Fruit fly (Drosophila melanogaster) whole organism, embryonic: ENCODE results near the gene CG32971.

Source experiments
- Abd-B ChIP-seq: fragments of 200-800 bp; sonication (Bioruptor generic); optimal IDR thresholded peaks from 2 replicates; lab custom pipeline; 2018; ENCODE audit warnings: missing biosample characterization, mild to moderate bottlenecking, missing genetic modification characterization, moderate library complexity
- Atf6 ChIP-seq: fragments of 200-800 bp; sonication (Bioruptor generic); IDR thresholded peaks from 2 replicates; pipeline ENCODE4 v1.3.6; 2022; ENCODE audit warnings: missing biosample characterization, missing genetic modification characterization
- Blimp-1 ChIP-seq: fragments of 200-800 bp; sonication (Bioruptor generic); optimal IDR thresholded peaks from 3 replicates; lab custom pipeline; 2018; ENCODE audit warnings: missing biosample characterization, missing genetic modification characterization, mild to moderate bottlenecking, moderate library complexity, missing genetic modification reagents
- CG12236 ChIP-seq: fragments of 200-800 bp; sonication (Bioruptor generic); optimal IDR thresholded peaks from 2 replicates; lab custom pipeline; 2016; ENCODE audit warnings: missing biosample characterization, missing genetic modification characterization
- CG13287 ChIP-seq: fragments of 200-800 bp; sonication (Bioruptor generic); IDR thresholded peaks from 2 replicates; pipeline ENCODE4 v1.3.6; 2022; ENCODE audit warnings: missing biosample characterization, missing genetic modification characterization; ENCODE audit not compliant: partially characterized antibody
- CG1602 ChIP-seq: fragments of 200-800 bp; sonication (Bioruptor generic); optimal IDR thresholded peaks from 3 replicates; lab custom pipeline; 2016; ENCODE audit warnings: missing biosample characterization, missing genetic modification characterization
- CG17568 ChIP-seq: fragments of 200-800 bp; sonication (Bioruptor generic); optimal IDR thresholded peaks from 2 replicates; lab custom pipeline; 2018; ENCODE audit warnings: missing biosample characterization, mild to moderate bottlenecking, missing genetic modification characterization, moderate library complexity
- CG17802 ChIP-seq: fragments of 200-800 bp; sonication (Bioruptor generic); optimal IDR thresholded peaks from 2 replicates; lab custom pipeline; 2018; ENCODE audit warnings: missing biosample characterization, mild to moderate bottlenecking, missing genetic modification characterization, moderate library complexity
- CG30431 ChIP-seq: fragments of 200-800 bp; sonication (Bioruptor generic); optimal IDR thresholded peaks from 2 replicates; lab custom pipeline; 2017; ENCODE audit warnings: missing biosample characterization, missing genetic modification characterization
- CG3163 ChIP-seq: fragments of 200-800 bp; sonication (Bioruptor generic); optimal IDR thresholded peaks from 3 replicates; lab custom pipeline; 2016; ENCODE audit warnings: missing biosample characterization, missing genetic modification characterization
- CG34224 ChIP-seq: fragments of 200-800 bp; sonication (Bioruptor generic); IDR thresholded peaks from 3 replicates; pipeline ENCODE4 v1.3.6; 2022; ENCODE audit warnings: missing biosample characterization, missing genetic modification characterization; ENCODE audit not compliant: partially characterized antibody
- CG3838 ChIP-seq: fragments of 200-800 bp; sonication (Bioruptor generic); optimal IDR thresholded peaks from 3 replicates; lab custom pipeline; 2016; ENCODE audit warnings: missing biosample characterization, missing genetic modification characterization
- CG4707 ChIP-seq: fragments of 200-800 bp; sonication (Bioruptor generic); optimal IDR thresholded peaks from 2 replicates; lab custom pipeline; 2018; ENCODE audit warnings: missing biosample characterization, mild to moderate bottlenecking, missing genetic modification characterization, moderate library complexity
- CG4730 ChIP-seq: fragments of 200-800 bp; sonication (Bioruptor generic); IDR thresholded peaks from 2 replicates; pipeline ENCODE4 v1.3.6; 2022; ENCODE audit warnings: missing biosample characterization, missing genetic modification characterization
- CG4854 ChIP-seq: fragments of 200-800 bp; sonication (Bioruptor generic); optimal IDR thresholded peaks from 2 replicates; lab custom pipeline; 2016; ENCODE audit warnings: missing biosample characterization, missing genetic modification characterization, inconsistent platforms
- CG8290 ChIP-seq, 3 experiments: fragments of 200-800 bp; sonication (Bioruptor generic); optimal IDR thresholded peaks; 2 replicates each; lab custom pipeline; 2016 to 2019; ENCODE audit warnings: missing biosample characterization in 3 of 3, missing genetic modification characterization in 3 of 3, mild to moderate bottlenecking in 2 of 3, moderate library complexity in 1 of 3
- CG8924 ChIP-seq: fragments of 200-800 bp; optimal IDR thresholded peaks from 3 replicates; lab custom pipeline; 2019; ENCODE audit warnings: missing biosample characterization, mild to moderate bottlenecking, missing genetic modification characterization, moderate library complexity
- CG9437 ChIP-seq: fragments of 200-800 bp; sonication (Bioruptor generic); optimal IDR thresholded peaks from 2 replicates; lab custom pipeline; 2018; ENCODE audit warnings: missing biosample characterization, mild to moderate bottlenecking, missing genetic modification characterization
- CG9609 ChIP-seq: fragments of 200-800 bp; sonication (Bioruptor generic); optimal IDR thresholded peaks from 3 replicates; lab custom pipeline; 2016; ENCODE audit warnings: missing biosample characterization, missing genetic modification characterization
- CG9797 ChIP-seq: fragments of 200-800 bp; sonication (Bioruptor generic); optimal IDR thresholded peaks from 3 replicates; lab custom pipeline; 2018; ENCODE audit warnings: missing biosample characterization, mild to moderate bottlenecking, missing genetic modification characterization
- CHES-1-like ChIP-seq: fragments of 200-800 bp; sonication (Bioruptor generic); optimal IDR thresholded peaks from 2 replicates; lab custom pipeline; 2016; ENCODE audit warnings: missing biosample characterization, missing genetic modification characterization
- CoRest ChIP-seq: fragments of 200-800 bp; sonication (Bioruptor generic); optimal IDR thresholded peaks from 3 replicates; lab custom pipeline; 2018; ENCODE audit warnings: missing biosample characterization, mild to moderate bottlenecking, missing genetic modification characterization, moderate library complexity
- D ChIP-seq, 2 experiments: fragments of 200-800 bp in 1 of 2; fragments of >200 bp in 1 of 2; sonication (Bioruptor generic) in 1 of 2; optimal IDR thresholded peaks; 2 replicates in 1 of 2; 3 replicates in 1 of 2; lab custom pipeline; 2017; ENCODE audit warnings: mild to moderate bottlenecking in 1 of 2, missing biosample characterization in 1 of 2, missing genetic modification characterization in 1 of 2, missing genetic modification reagents in 1 of 2
- Dp ChIP-seq: fragments of 200-800 bp; sonication (Bioruptor generic); optimal IDR thresholded peaks from 2 replicates; lab custom pipeline; 2018; ENCODE audit warnings: missing biosample characterization, mild to moderate bottlenecking, missing genetic modification characterization, moderate library complexity
- Eip74EF ChIP-seq, 2 experiments: fragments of 200-800 bp in 1 of 2; fragments of >200 bp in 1 of 2; sonication (Bioruptor generic) in 1 of 2; optimal IDR thresholded peaks; 2 replicates each; lab custom pipeline; 2017 to 2019; ENCODE audit warnings: missing biosample characterization in 2 of 2, missing genetic modification characterization in 2 of 2, mild to moderate bottlenecking in 1 of 2, moderate library complexity in 1 of 2
- Mrtf ChIP-seq: fragments of 200-800 bp; sonication (Bioruptor generic); IDR thresholded peaks from 3 replicates; pipeline ENCODE4 v1.3.6; 2022; ENCODE audit warnings: missing biosample characterization, missing genetic modification characterization
- Nf-YB ChIP-seq: fragments of 200-800 bp; sonication (Bioruptor generic); optimal IDR thresholded peaks from 3 replicates; lab custom pipeline; 2019; ENCODE audit warnings: missing biosample characterization, mild to moderate bottlenecking, missing genetic modification characterization, moderate library complexity
- Ssrp ChIP-seq: fragments of 200-800 bp; sonication (Bioruptor generic); optimal IDR thresholded peaks from 2 replicates; lab custom pipeline; 2018; ENCODE audit warnings: missing biosample characterization, mild to moderate bottlenecking, missing genetic modification characterization, moderate library complexity
- Usf ChIP-seq: fragments of 200-800 bp; sonication (Bioruptor generic); optimal IDR thresholded peaks from 2 replicates; lab custom pipeline; 2017; ENCODE audit warnings: missing genotype, missing biosample characterization, missing genetic modification characterization
- al ChIP-seq: fragments of 200-800 bp; sonication (Bioruptor generic); IDR thresholded peaks from 2 replicates; pipeline ENCODE4 v1.3.6; 2022; ENCODE audit warnings: missing biosample characterization, missing genetic modification characterization
- az2 ChIP-seq: fragments of 200-800 bp; sonication (Bioruptor generic); optimal IDR thresholded peaks from 3 replicates; lab custom pipeline; 2016; ENCODE audit warnings: missing biosample characterization, missing genetic modification characterization
- bowl ChIP-seq: fragments of 200-800 bp; sonication (Bioruptor generic); IDR thresholded peaks from 2 replicates; pipeline ENCODE4 v1.3.6; 2022; ENCODE audit warnings: missing biosample characterization, missing genetic modification characterization
- chm ChIP-seq: fragments of 200-800 bp; sonication (Bioruptor generic); IDR thresholded peaks from 2 replicates; pipeline ENCODE4 v1.3.6; 2022; ENCODE audit warnings: missing biosample characterization, missing genetic modification characterization
- gcm ChIP-seq: fragments of 200-800 bp; sonication (Bioruptor generic); optimal IDR thresholded peaks from 2 replicates; lab custom pipeline; 2019; ENCODE audit warnings: missing biosample characterization, mild to moderate bottlenecking, missing genetic modification characterization, moderate library complexity
- hkb ChIP-seq, 2 experiments: fragments of 200-800 bp in 1 of 2; fragments of >200 bp in 1 of 2; sonication (Bioruptor generic) in 1 of 2; IDR thresholded peaks in 1 of 2; optimal IDR thresholded peaks in 1 of 2; 2 replicates each; pipeline versions ENCODE4 v1.3.6 to Lab custom; 2017 to 2022; ENCODE audit warnings: missing biosample characterization in 1 of 2, missing genetic modification characterization in 1 of 2
- lola ChIP-seq, 3 experiments: fragments of >200 bp in 2 of 3; fragments of 200-800 bp in 1 of 3; sonication (Bioruptor generic) in 1 of 3; optimal IDR thresholded peaks; 2 replicates each; lab custom pipeline; 2017 to 2019; ENCODE audit warnings: missing biosample characterization in 3 of 3, missing genetic modification characterization in 3 of 3, mild to moderate bottlenecking in 1 of 3, moderate library complexity in 1 of 3
- oc ChIP-seq: fragments of 200-800 bp; sonication (Bioruptor generic); optimal IDR thresholded peaks from 2 replicates; lab custom pipeline; 2018; ENCODE audit warnings: missing biosample characterization, mild to moderate bottlenecking, missing genetic modification characterization, moderate library complexity
- org-1 ChIP-seq: fragments of 200-800 bp; sonication (Bioruptor generic); optimal IDR thresholded peaks from 2 replicates; lab custom pipeline; 2017; ENCODE audit warnings: missing biosample characterization, missing genetic modification characterization
- pb ChIP-seq: fragments of 200-800 bp; sonication (Bioruptor generic); optimal IDR thresholded peaks from 3 replicates; lab custom pipeline; 2016; ENCODE audit warnings: missing biosample characterization, missing genetic modification characterization
- rib ChIP-seq: fragments of 200-800 bp; sonication (Bioruptor generic); IDR thresholded peaks from 2 replicates; pipeline ENCODE4 v1.3.6; 2022; ENCODE audit warnings: missing biosample characterization, missing genetic modification characterization
- sens ChIP-seq: fragments of 200-800 bp; sonication (Bioruptor generic); peaks from one replicate; lab custom pipeline; 2016; ENCODE audit warnings: missing biosample characterization, missing genetic modification characterization
- sens-2 ChIP-seq: fragments of 200-800 bp; sonication (Bioruptor generic); IDR thresholded peaks from 2 replicates; pipeline ENCODE4 v1.3.6; 2022; ENCODE audit warnings: missing biosample characterization, missing genetic modification characterization
- ssp ChIP-seq: fragments of 200-800 bp; sonication (Bioruptor generic); IDR thresholded peaks from 2 replicates; pipeline ENCODE4 v1.3.6; 2022; ENCODE audit warnings: missing biosample characterization, missing genetic modification characterization
- tap ChIP-seq: fragments of 200-800 bp; optimal IDR thresholded peaks from 3 replicates; lab custom pipeline; 2019; ENCODE audit warnings: missing biosample characterization, mild to moderate bottlenecking, missing genetic modification characterization, moderate library complexity
- tgo ChIP-seq: fragments of 200-800 bp; sonication (Bioruptor generic); IDR thresholded peaks from 3 replicates; pipeline ENCODE4 v1.3.6; 2022; ENCODE audit warnings: missing biosample characterization, missing genetic modification characterization
- tna ChIP-seq: fragments of 200-800 bp; sonication (Bioruptor generic); IDR thresholded peaks from 2 replicates; pipeline ENCODE4 v1.3.6; 2022; ENCODE audit warnings: missing biosample characterization, missing genetic modification characterization; ENCODE audit not compliant: partially characterized antibody
- trem ChIP-seq: fragments of 200-800 bp; optimal IDR thresholded peaks from 3 replicates; lab custom pipeline; 2019; ENCODE audit warnings: missing biosample characterization, mild to moderate bottlenecking, missing genetic modification characterization, moderate library complexity
- ttk ChIP-seq: fragments of 200-800 bp; sonication (Bioruptor generic); IDR thresholded peaks from 2 replicates; pipeline ENCODE4 v2.1.2; 2022; ENCODE audit warnings: missing biosample characterization, missing genetic modification characterization

Gene CG32971

dm6 chr2L:14245517-14245916 is 29.1 kb upstream of the CG32971 start (continued):
- TF ChIP-seq CG9609 (peak; percentile 17), Dp (GFP tag; lab: Kevin White, UChicago) (no peak), CHES-1-like (GFP tag; lab: Kevin White, UChicago) (no peak), Nf-YB (GFP tag; lab: Kevin White, UChicago) (peak; percentile 25), CG8290 (GFP tag; optimal IDR thresholded peaks at IDR 0.05; lab: Kevin White, UChicago) (no peak), CG8290 (tag; optimal IDR thresholded peaks at IDR 0.05; lab: Kevin White, UChicago) (no peak), CG9797 (GFP tag; lab: Kevin White, UChicago) (no peak), CG3163 (GFP tag; lab: Kevin White, UChicago) (no peak), az2 (GFP tag; lab: Kevin White, UChicago) (peak; percentile 64), oc (tag; lab: Kevin White, UChicago) (peak; percentile 77), Abd-B (GFP tag; lab: Kevin White, UChicago) (peak; percentile 28), Mrtf (GFP tag; lab: Robert Waterston, UW) (peak; percentile 26; the same call in 1 of the 3 replicates), CG17568 (GFP tag; lab: Kevin White, UChicago) (no peak), CG4707 (GFP tag; lab: Kevin White, UChicago) (peak; percentile 33), al (no peak), CG30431 (GFP tag; lab: Kevin White, UChicago) (peak; percentile 25), Eip74EF (GFP tag; optimal IDR thresholded peaks at IDR 0.05; lab: Kevin White, UChicago) (peak in 1 of 2 experiments; percentile 66), chm (GFP tag; lab: Robert Waterston, UW) (peak; percentile 70; the same call in 1 of the 2 replicates), tna (GFP tag; lab: Robert Waterston, UW) (no peak), org-1 (peak; percentile 58), Usf (no peak), CG8924 (tag; lab: Kevin White, UChicago) (peak; percentile 64), ssp (GFP tag; lab: Robert Waterston, UW) (peak; percentile 25; the same call in 1 of the 2 replicates), bowl (GFP tag; lab: Robert Waterston, UW) (no peak), CG17802 (tag; lab: Kevin White, UChicago) (no peak), CG1602 (GFP tag; lab: Kevin White, UChicago) (peak; percentile 10), CG9437 (GFP tag; lab: Kevin White, UChicago) (peak; percentile 43), CG3838 (no peak), sens (GFP tag; lab: Kevin White, UChicago) (peak; percentile 95), Blimp-1 (GFP tag; lab: Kevin White, UChicago) (peak; percentile 97), tap (tag; lab: Kevin White, UChicago) (peak; percentile 1), lola (GFP tag; optimal IDR thresholded peaks at IDR 0.05; lab: Kevin White, UChicago) (peak in 1 of 3 experiments; percentile 63), CG12236 (GFP tag; lab: Kevin White, UChicago) (no peak), D (optimal IDR thresholded peaks at IDR 0.05; lab: Kevin White, UChicago) (no peak), D (GFP tag; optimal IDR thresholded peaks at IDR 0.05; lab: Kevin White, UChicago) (peak; percentile 72), sens-2 (GFP tag; lab: Robert Waterston, UW) (peak; percentile 58; the same call in 1 of the 2 replicates), CG34224 (GFP tag; lab: Robert Waterston, UW) (no peak), tgo (GFP tag; lab: Robert Waterston, UW) (peak; percentile 35; the same call in 1 of the 3 replicates), pb (GFP tag; lab: Kevin White, UChicago) (no peak), ttk (GFP tag; lab: Robert Waterston, UW) (peak; percentile 70), gcm (peak; percentile 24), CG4730 (GFP tag; lab: Robert Waterston, UW) (0 out of 2 replicates have a peak, but pooled peaks have one; percentile 29), Ssrp (peak; percentile 64), CoRest (tag; lab: Kevin White, UChicago) (peak; percentile 48), CG13287 (GFP tag; lab: Robert Waterston, UW) (no peak), trem (tag; lab: Kevin White, UChicago) (peak; percentile 16), CG4854 (no peak), rib (no peak), hkb (optimal IDR thresholded peaks at IDR 0.05; lab: Kevin White, UChicago) (no peak), hkb (GFP tag; IDR thresholded peaks at IDR 0.05; lab: Robert Waterston, UW) (peak; percentile 55), Atf6 (GFP tag; lab: Robert Waterston, UW) (no peak)
